Worm (Caenorhabditis elegans) whole organism, L1 larva: ENCODE results near the gene sqst-3.

Experiments used
- ama-1 ChIP-seq: fragments of 150-350 bp; optimal IDR thresholded peaks from 2 replicates; lab custom pipeline; 2014
- ceh-88 ChIP-seq: fragments of 200-800 bp; sonication (Bioruptor generic); IDR thresholded peaks from 2 replicates; pipeline ENCODE4 v1.3.6; 2022; ENCODE audit warnings: missing genetic modification characterization, missing compliant biosample characterization
- fkh-8 ChIP-seq: sonication (generic microtip); optimal IDR thresholded peaks from 2 replicates; lab custom pipeline; 2016; ENCODE audit warnings: mild to moderate bottlenecking, missing genetic modification characterization, missing compliant biosample characterization
- fos-1 ChIP-seq: fragments of 150-350 bp; optimal IDR thresholded peaks from 2 replicates; lab custom pipeline; 2014; ENCODE audit warnings: missing biosample characterization, missing genetic modification characterization
- lin-13 ChIP-seq: fragments of 150-350 bp; optimal IDR thresholded peaks from 2 replicates; lab custom pipeline; 2014; ENCODE audit warnings: missing biosample characterization, missing genetic modification reagents, missing genetic modification characterization
- lin-39 ChIP-seq: fragments of 150-350 bp; optimal IDR thresholded peaks from 2 replicates; lab custom pipeline; 2014; ENCODE audit warnings: missing biosample characterization, missing genetic modification reagents, missing genetic modification characterization
- lsy-2 ChIP-seq, 2 experiments: fragments of 150-350 bp; optimal IDR thresholded peaks; 2 replicates each; lab custom pipeline; 2014; ENCODE audit warnings: missing biosample characterization in 2 of 2, missing genetic modification characterization in 2 of 2
- mdl-1 ChIP-seq, 2 experiments: fragments of 150-350 bp; optimal IDR thresholded peaks; 2 replicates each; lab custom pipeline; 2014 to 2017; ENCODE audit warnings: missing biosample characterization in 2 of 2, missing genetic modification characterization in 2 of 2, inconsistent platforms in 1 of 2
- sptf-1 ChIP-seq: fragments of 150-350 bp; optimal IDR thresholded peaks from 2 replicates; lab custom pipeline; 2014; ENCODE audit warnings: missing biosample characterization, missing genetic modification characterization
- tbx-2 ChIP-seq: sonication (generic microtip); optimal IDR thresholded peaks from 2 replicates; lab custom pipeline; 2016; ENCODE audit warnings: missing genetic modification characterization, missing compliant biosample characterization
- zip-4 ChIP-seq: fragments of 200-800 bp; sonication (Bioruptor generic); optimal IDR thresholded peaks from 2 replicates; lab custom pipeline; 2018; ENCODE audit warnings: mild to moderate bottlenecking, missing genetic modification characterization, moderate library complexity, missing compliant biosample characterization

- TF ChIP-seq fkh-8 (tag; lab: Kevin White, UChicago) (no peak), ceh-88 (GFP tag; lab: Robert Waterston, UW) (no peak), tbx-2 (tag; lab: Kevin White, UChicago) (no peak), mdl-1 (tag; optimal IDR thresholded peaks at IDR 0.05; lab: Kevin White, UChicago) (no peak), zip-4 (GFP tag; lab: Kevin White, UChicago) (no peak), sptf-1 (tag; lab: Kevin White, UChicago) (no peak), lin-13 (GFP tag; lab: Kevin White, UChicago) (no peak), lin-39 (tag; lab: Kevin White, UChicago) (no peak), fos-1 (tag; lab: Kevin White, UChicago) (no peak), lsy-2 (tag; optimal IDR thresholded peaks at IDR 0.05; lab: Kevin White, UChicago) (no peak), ama-1 (lab: Kevin White, UChicago) (no peak)
These were observed 31.8 kb downstream of the sqst-3 start, which contains the start of gene F21D9.2 for ce11 chrV:19262349-19262748.
